Fruit fly (Drosophila melanogaster) whole organism, embryonic: ENCODE data around the gene betaTub65B.

ENCODE experiments used
- ATbp ChIP-seq: fragments of 200-800 bp; sonication (Bioruptor generic); optimal IDR thresholded peaks from 2 replicates; lab custom pipeline; 2017; ENCODE audit warnings: missing biosample characterization, mild to moderate bottlenecking, missing genetic modification characterization, missing genetic modification reagents
- Abd-B ChIP-seq: fragments of 200-800 bp; sonication (Bioruptor generic); optimal IDR thresholded peaks from 2 replicates; lab custom pipeline; 2018; ENCODE audit warnings: missing biosample characterization, mild to moderate bottlenecking, missing genetic modification characterization, moderate library complexity
- Asciz ChIP-seq: fragments of 200-800 bp; sonication (Bioruptor generic); optimal IDR thresholded peaks from 2 replicates; lab custom pipeline; 2017; ENCODE audit warnings: missing biosample characterization, mild to moderate bottlenecking, missing genetic modification characterization, missing genetic modification reagents
- Bteb2 ChIP-seq: fragments of 200-800 bp; sonication (Bioruptor generic); optimal IDR thresholded peaks from 2 replicates; lab custom pipeline; 2016; ENCODE audit warnings: missing biosample characterization, missing genetic modification characterization
- CG11093 ChIP-seq: fragments of 200-800 bp; sonication (Bioruptor generic); IDR thresholded peaks from 3 replicates; pipeline ENCODE4 v1.3.6; 2022; ENCODE audit warnings: missing biosample characterization, missing genetic modification characterization
- CG12769 ChIP-seq: fragments of 200-800 bp; sonication (Bioruptor generic); optimal IDR thresholded peaks from 2 replicates; lab custom pipeline; 2019; ENCODE audit warnings: missing biosample characterization, mild to moderate bottlenecking, missing genetic modification characterization, moderate library complexity
- CG13424 ChIP-seq: fragments of 200-800 bp; sonication (Bioruptor generic); optimal IDR thresholded peaks from 2 replicates; lab custom pipeline; 2019; ENCODE audit warnings: missing biosample characterization, mild to moderate bottlenecking, missing genetic modification characterization, moderate library complexity
- CG13775 ChIP-seq: fragments of 200-800 bp; sonication (Bioruptor generic); optimal IDR thresholded peaks from 3 replicates; lab custom pipeline; 2017; ENCODE audit warnings: missing biosample characterization, mild to moderate bottlenecking, missing genetic modification characterization
- CG2678 ChIP-seq: fragments of 200-800 bp; sonication (Bioruptor generic); optimal IDR thresholded peaks from 3 replicates; lab custom pipeline; 2019; ENCODE audit warnings: missing biosample characterization, mild to moderate bottlenecking, missing genetic modification characterization, moderate library complexity
- CG2875 ChIP-seq: fragments of 200-800 bp; sonication (Bioruptor generic); optimal IDR thresholded peaks from 2 replicates; lab custom pipeline; 2017; ENCODE audit warnings: missing biosample characterization, mild to moderate bottlenecking, missing genetic modification characterization, missing genetic modification reagents
- CG30020 ChIP-seq: fragments of 200-800 bp; optimal IDR thresholded peaks from 2 replicates; lab custom pipeline; 2019; ENCODE audit warnings: missing biosample characterization, mild to moderate bottlenecking, missing genetic modification characterization, moderate library complexity
- CG3065 ChIP-seq: fragments of 200-800 bp; sonication (Bioruptor generic); optimal IDR thresholded peaks from 2 replicates; lab custom pipeline; 2016; ENCODE audit warnings: missing biosample characterization, missing genetic modification characterization
- CG7357 ChIP-seq: fragments of 200-800 bp; sonication (Bioruptor generic); IDR thresholded peaks from 3 replicates; pipeline ENCODE4 v1.3.6; 2022; ENCODE audit warnings: missing biosample characterization, missing genetic modification characterization
- CG8290 ChIP-seq, 3 experiments: fragments of 200-800 bp; sonication (Bioruptor generic); optimal IDR thresholded peaks; 2 replicates each; lab custom pipeline; 2016 to 2019; ENCODE audit warnings: missing biosample characterization in 3 of 3, missing genetic modification characterization in 3 of 3, mild to moderate bottlenecking in 2 of 3, moderate library complexity in 1 of 3
- CTCF ChIP-seq: fragments of 200-800 bp; sonication (Bioruptor generic); optimal IDR thresholded peaks from 2 replicates; lab custom pipeline; 2017; ENCODE audit warnings: missing biosample characterization, mild to moderate bottlenecking, missing genetic modification characterization, moderate library complexity
- Ets65A ChIP-seq: fragments of 200-800 bp; sonication (Bioruptor generic); peaks from one replicate; lab custom pipeline; 2016; ENCODE audit warnings: missing biosample characterization, missing genetic modification characterization
- GATAe ChIP-seq: fragments of 200-800 bp; sonication (Bioruptor generic); conservative IDR thresholded peaks from 2 replicates; pipeline ENCODE4 v1.3.6; 2022; ENCODE audit warnings: missing biosample characterization, missing genetic modification characterization
- HmgD ChIP-seq: fragments of 200-800 bp; sonication (Bioruptor generic); optimal IDR thresholded peaks from 3 replicates; lab custom pipeline; 2016; ENCODE audit warnings: missing biosample characterization, missing genetic modification characterization
- Hmx ChIP-seq: fragments of 200-800 bp; sonication (Bioruptor generic); optimal IDR thresholded peaks from 2 replicates; lab custom pipeline; 2016; ENCODE audit warnings: missing biosample characterization, missing genetic modification characterization
- Lpt ChIP-seq: fragments of >200 bp; optimal IDR thresholded peaks from 2 replicates; lab custom pipeline; 2018; ENCODE audit warnings: missing biosample characterization, missing genetic modification characterization
- MESR4 ChIP-seq: fragments of 200-800 bp; sonication (Bioruptor generic); optimal IDR thresholded peaks from 2 replicates; lab custom pipeline; 2018; ENCODE audit warnings: missing biosample characterization, mild to moderate bottlenecking, missing genetic modification characterization, moderate library complexity
- Med ChIP-seq: fragments of 200-800 bp; sonication (Bioruptor generic); peaks from one replicate; lab custom pipeline; 2016; ENCODE audit warnings: missing biosample characterization, missing genetic modification characterization, mild to moderate bottlenecking, inconsistent platforms, moderate library complexity
- Mes4 ChIP-seq: fragments of 200-800 bp; sonication (Bioruptor generic); optimal IDR thresholded peaks from 2 replicates; lab custom pipeline; 2016; ENCODE audit warnings: missing biosample characterization, missing genetic modification characterization
- NK7.1 ChIP-seq: fragments of 200-800 bp; sonication (Bioruptor generic); optimal IDR thresholded peaks from 3 replicates; lab custom pipeline; 2016; ENCODE audit warnings: missing biosample characterization, missing genetic modification characterization
- Six4 ChIP-seq: fragments of 200-800 bp; sonication (Bioruptor generic); optimal IDR thresholded peaks from 2 replicates; lab custom pipeline; 2016; ENCODE audit warnings: missing biosample characterization, missing genetic modification characterization
- YL-1 ChIP-seq: fragments of 200-800 bp; sonication (Bioruptor generic); optimal IDR thresholded peaks from 3 replicates; lab custom pipeline; 2017; ENCODE audit warnings: missing biosample characterization, mild to moderate bottlenecking, missing genetic modification characterization
- abd-A ChIP-seq: fragments of 200-800 bp; sonication (Bioruptor generic); optimal IDR thresholded peaks from 3 replicates; lab custom pipeline; 2019; ENCODE audit warnings: missing biosample characterization, mild to moderate bottlenecking, missing genetic modification characterization, moderate library complexity
- corto ChIP-seq: fragments of 200-800 bp; sonication (Bioruptor generic); optimal IDR thresholded peaks from 2 replicates; lab custom pipeline; 2016; ENCODE audit warnings: missing biosample characterization, mild to moderate bottlenecking, missing genetic modification characterization, moderate library complexity
- dmrt11E ChIP-seq: fragments of 200-800 bp; sonication (Bioruptor generic); optimal IDR thresholded peaks from 3 replicates; lab custom pipeline; 2018; ENCODE audit warnings: missing biosample characterization, mild to moderate bottlenecking, missing genetic modification characterization, moderate library complexity
- fd64A ChIP-seq: fragments of 200-800 bp; sonication (Bioruptor generic); optimal IDR thresholded peaks from 3 replicates; lab custom pipeline; 2018; ENCODE audit warnings: missing biosample characterization, mild to moderate bottlenecking, missing genetic modification characterization
- ham ChIP-seq: fragments of 200-800 bp; sonication (Bioruptor generic); IDR thresholded peaks from 2 replicates; pipeline ENCODE4 v1.3.6; 2022; ENCODE audit warnings: missing biosample characterization, missing genetic modification characterization
- hkb ChIP-seq, 2 experiments: fragments of 200-800 bp in 1 of 2; fragments of >200 bp in 1 of 2; sonication (Bioruptor generic) in 1 of 2; IDR thresholded peaks in 1 of 2; optimal IDR thresholded peaks in 1 of 2; 2 replicates each; pipeline versions ENCODE4 v1.3.6 to Lab custom; 2017 to 2022; ENCODE audit warnings: missing biosample characterization in 1 of 2, missing genetic modification characterization in 1 of 2
- nerfin-2 ChIP-seq: fragments of 200-800 bp; sonication (Bioruptor generic); IDR thresholded peaks from 2 replicates; pipeline ENCODE4 v1.3.6; 2022; ENCODE audit warnings: missing biosample characterization, missing genetic modification characterization; ENCODE audit not compliant: partially characterized antibody
- odd ChIP-seq: fragments of 200-800 bp; sonication (Bioruptor generic); optimal IDR thresholded peaks from 2 replicates; lab custom pipeline; 2017; ENCODE audit warnings: missing biosample characterization, mild to moderate bottlenecking, missing genetic modification characterization
- org-1 ChIP-seq: fragments of 200-800 bp; sonication (Bioruptor generic); optimal IDR thresholded peaks from 2 replicates; lab custom pipeline; 2017; ENCODE audit warnings: missing biosample characterization, missing genetic modification characterization
- pho ChIP-seq: fragments of 200-800 bp; sonication (Bioruptor generic); optimal IDR thresholded peaks from 2 replicates; lab custom pipeline; 2016; ENCODE audit warnings: missing biosample characterization, missing genetic modification characterization
- rib ChIP-seq: fragments of 200-800 bp; sonication (Bioruptor generic); IDR thresholded peaks from 2 replicates; pipeline ENCODE4 v1.3.6; 2022; ENCODE audit warnings: missing biosample characterization, missing genetic modification characterization
- row ChIP-seq: fragments of 200-800 bp; sonication (Bioruptor generic); IDR thresholded peaks from 3 replicates; pipeline ENCODE4 v1.3.6; 2022; ENCODE audit warnings: missing biosample characterization, missing genetic modification characterization
- sc ChIP-seq, 3 experiments: fragments of >200 bp in 2 of 3; fragments of 200-800 bp in 1 of 3; sonication (Bioruptor generic) in 1 of 3; optimal IDR thresholded peaks; 2 replicates in 2 of 3; 3 replicates in 1 of 3; lab custom pipeline; 2017; ENCODE audit warnings: mild to moderate bottlenecking in 1 of 3, missing biosample characterization in 1 of 3, missing genetic modification characterization in 1 of 3, missing genetic modification reagents in 1 of 3
- scrt ChIP-seq: fragments of 200-800 bp; sonication (Bioruptor generic); optimal IDR thresholded peaks from 2 replicates; lab custom pipeline; 2018; ENCODE audit warnings: missing biosample characterization, mild to moderate bottlenecking, missing genetic modification characterization, moderate library complexity
- sens ChIP-seq: fragments of 200-800 bp; sonication (Bioruptor generic); peaks from one replicate; lab custom pipeline; 2016; ENCODE audit warnings: missing biosample characterization, missing genetic modification characterization
- sim ChIP-seq: fragments of 200-800 bp; sonication (Bioruptor generic); IDR thresholded peaks from 2 replicates; pipeline ENCODE4 v1.3.6; 2022; ENCODE audit warnings: missing biosample characterization, missing genetic modification characterization
- slou ChIP-seq: fragments of 200-800 bp; sonication (Bioruptor generic); optimal IDR thresholded peaks from 3 replicates; lab custom pipeline; 2016; ENCODE audit warnings: missing biosample characterization, missing genetic modification characterization
- tin ChIP-seq: fragments of 200-800 bp; sonication (Bioruptor generic); optimal IDR thresholded peaks from 3 replicates; lab custom pipeline; 2016; ENCODE audit warnings: missing biosample characterization, missing genetic modification characterization
- tna ChIP-seq: fragments of 200-800 bp; sonication (Bioruptor generic); IDR thresholded peaks from 2 replicates; pipeline ENCODE4 v1.3.6; 2022; ENCODE audit warnings: missing biosample characterization, missing genetic modification characterization; ENCODE audit not compliant: partially characterized antibody

betaTub65B gene

dm6 chr3L:6494928-6495806 lies 35.4 kb upstream of the betaTub65B start, which contains the start of the genes Vps8 and sfl (continued):
- no peak for TF ChIP-seq CG2875 (GFP tag; lab: Kevin White, UChicago)
- no peak for TF ChIP-seq scrt (GFP tag; lab: Kevin White, UChicago)
- no peak for TF ChIP-seq CG30020 (tag; lab: Kevin White, UChicago)
- TF ChIP-seq Abd-B (GFP tag; lab: Kevin White, UChicago), result peak; percentile 11
- no peak for TF ChIP-seq Asciz
- no peak for TF ChIP-seq corto
- TF ChIP-seq CG13424 (tag; lab: Kevin White, UChicago), result peak; percentile 12
- TF ChIP-seq fd64A (GFP tag; lab: Kevin White, UChicago), result no peak
- peak; percentile 11 for TF ChIP-seq Ets65A (GFP tag; lab: Kevin White, UChicago)
- TF ChIP-seq sc (optimal IDR thresholded peaks at IDR 0.05; lab: Kevin White, UChicago), result no peak
- no peak for TF ChIP-seq sc (GFP tag; optimal IDR thresholded peaks at IDR 0.05; lab: Kevin White, UChicago)
- no peak for TF ChIP-seq CG3065 (GFP tag; lab: Kevin White, UChicago)
- TF ChIP-seq slou (GFP tag; lab: Kevin White, UChicago), result no peak
- no peak for TF ChIP-seq dmrt11E
- peak; percentile 8 for TF ChIP-seq Bteb2 (GFP tag; lab: Kevin White, UChicago)
- no peak for TF ChIP-seq CG11093 (GFP tag; lab: Robert Waterston, UW)
- TF ChIP-seq tin, result peak; percentile 32
- no peak for TF ChIP-seq CG7357 (GFP tag; lab: Robert Waterston, UW)
- TF ChIP-seq tna (GFP tag; lab: Robert Waterston, UW), result peak; percentile 84
- peak; percentile 38 for TF ChIP-seq abd-A (tag; lab: Kevin White, UChicago)
- TF ChIP-seq nerfin-2 (GFP tag; lab: Robert Waterston, UW), result peak; percentile 89
- TF ChIP-seq pho (GFP tag; lab: Kevin White, UChicago), result peak; percentile 51
- TF ChIP-seq Mes4 (GFP tag; lab: Kevin White, UChicago), result no peak

DNA sequence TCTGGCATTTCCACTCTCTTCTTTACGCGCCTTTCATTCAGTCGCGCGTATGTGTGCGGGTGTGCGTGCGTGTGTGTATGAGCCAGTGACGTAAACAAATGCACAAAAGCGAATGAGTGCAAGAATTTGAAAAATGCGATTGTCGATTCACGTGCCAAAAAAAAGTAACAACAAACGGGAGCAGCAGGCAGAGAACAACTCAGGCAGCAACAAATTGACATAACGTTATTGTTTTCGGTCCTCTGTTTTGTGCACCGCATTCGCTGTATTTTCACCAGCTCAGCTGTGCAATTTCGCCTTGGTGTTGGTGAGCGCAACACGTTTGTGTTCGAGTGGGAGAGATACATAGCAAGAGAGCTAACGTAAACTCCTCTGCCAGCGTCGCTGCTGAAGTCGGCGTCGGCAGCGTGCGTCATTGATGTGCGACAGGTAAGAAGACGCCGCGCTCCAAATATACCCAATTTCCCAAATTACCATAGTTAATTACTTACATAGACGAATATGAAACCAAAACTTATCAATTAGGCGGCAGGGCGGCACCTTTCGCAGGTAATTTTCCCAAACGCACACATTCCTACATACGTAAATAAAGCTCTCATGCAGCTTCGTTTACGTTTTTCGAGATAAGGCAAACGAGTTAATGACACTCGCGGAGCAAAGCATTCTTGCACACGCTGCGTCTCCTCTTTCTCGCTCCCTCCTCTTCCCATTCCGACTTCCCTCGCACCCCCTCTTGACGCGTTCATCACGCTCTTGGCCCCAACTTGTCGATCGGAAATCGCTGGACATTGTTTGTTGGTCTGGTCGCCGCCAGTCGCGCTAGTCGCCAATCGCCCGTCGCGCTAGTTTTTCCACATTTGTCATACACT lies 34.2 kb upstream of the betaTub65B start:
- TF ChIP-seq MESR4 (no peak), YL-1 (GFP tag; lab: Kevin White, UChicago) (no peak), Med (GFP tag; lab: Kevin White, UChicago) (peak; percentile 62), Hmx (no peak), CG8290 (GFP tag; optimal IDR thresholded peaks at IDR 0.05; lab: Kevin White, UChicago) (no peak), CG8290 (tag; optimal IDR thresholded peaks at IDR 0.05; lab: Kevin White, UChicago) (peak in 1 of 2 experiments; percentile 11), sens (GFP tag; lab: Kevin White, UChicago) (peak; percentile 36), NK7.1 (GFP tag; lab: Kevin White, UChicago) (no peak), Asciz (no peak), corto (peak; percentile 27), odd (GFP tag; lab: Kevin White, UChicago) (no peak), ATbp (no peak), row (no peak), CG13775 (no peak), rib (GFP tag; lab: Robert Waterston, UW) (no peak), GATAe (GFP tag; lab: Robert Waterston, UW) (no peak), CG12769 (tag; lab: Kevin White, UChicago) (peak; percentile 88), CG2678 (tag; lab: Kevin White, UChicago) (no peak), org-1 (GFP tag; lab: Kevin White, UChicago) (no peak), hkb (optimal IDR thresholded peaks at IDR 0.05; lab: Kevin White, UChicago) (no peak), hkb (GFP tag; IDR thresholded peaks at IDR 0.05; lab: Robert Waterston, UW) (no peak), CTCF (GFP tag; lab: Kevin White, UChicago) (no peak), HmgD (no peak), Lpt (GFP tag; lab: Kevin White, UChicago) (no peak), Six4 (GFP tag; lab: Kevin White, UChicago) (no peak), CG2875 (GFP tag; lab: Kevin White, UChicago) (no peak), ham (GFP tag; lab: Robert Waterston, UW) (no peak), sim (GFP tag; lab: Robert Waterston, UW) (no peak)
